Fruit fly (Drosophila melanogaster): Measurements from ENCODE around the gene Akt.

The Akt gene

dm6 chr3R:16151239-16151860 lies 52.3 kb downstream of the Akt start, which contains the start of gene Fer2 (continued):
- no peak for TF ChIP-seq CG8359 (GFP tag; optimal IDR thresholded peaks at IDR 0.05; ENCODE audit: borderline replicate concordance)
- TF ChIP-seq CG11696 (GFP tag; IDR thresholded peaks at IDR 0.05), result no peak

dm6 chr3R:16152369-16152768 lies 53.3 kb downstream of the Akt start:
- TF ChIP-seq gcm (GFP tag; optimal IDR thresholded peaks at IDR 0.05) (no peak), D (optimal IDR thresholded peaks at IDR 0.05) (no peak), D (GFP tag; optimal IDR thresholded peaks at IDR 0.05) (peak; percentile 39), gsb-n (tag; optimal IDR thresholded peaks at IDR 0.05) (peak; percentile 62), Hey (tag; optimal IDR thresholded peaks at IDR 0.05) (peak; percentile 96), pros (GFP tag; optimal IDR thresholded peaks at IDR 0.05) (peak; percentile 53), CG11398 (GFP tag; optimal IDR thresholded peaks at IDR 0.05) (no peak), Hr51 (GFP tag; optimal IDR thresholded peaks at IDR 0.05) (no peak), CG10543 (GFP tag; optimal IDR thresholded peaks at IDR 0.05) (no peak), ewg (GFP tag; optimal IDR thresholded peaks at IDR 0.05) (peak; percentile 8), pnt (GFP tag; optimal IDR thresholded peaks at IDR 0.05) (no peak), trem (tag; optimal IDR thresholded peaks at IDR 0.05) (no peak), PHDP (tag; optimal IDR thresholded peaks at IDR 0.05) (no peak), CG4424 (GFP tag; optimal IDR thresholded peaks at IDR 0.05) (no peak), oc (tag; optimal IDR thresholded peaks at IDR 0.05) (peak; percentile 50), Rx (GFP tag; IDR thresholded peaks at IDR 0.05) (no peak)

dm6 chr3R:16153356-16153905 lies 54.4 kb downstream of the Akt start:
- TF ChIP-seq onecut (GFP tag; IDR thresholded peaks at IDR 0.05), result peak; percentile 65
- TF ChIP-seq CG14441 (GFP tag; IDR thresholded peaks at IDR 0.05), result no peak
- TF ChIP-seq Hey (tag; optimal IDR thresholded peaks at IDR 0.05), result peak; percentile 34
- no peak for TF ChIP-seq CG6813 (GFP tag; optimal IDR thresholded peaks at IDR 0.05)
- no peak for TF ChIP-seq Atf6 (GFP tag; IDR thresholded peaks at IDR 0.05)
- TF ChIP-seq HLH54F (GFP tag; optimal IDR thresholded peaks at IDR 0.05), result no peak
- peak; percentile 48 for TF ChIP-seq pros (GFP tag; optimal IDR thresholded peaks at IDR 0.05)
- TF ChIP-seq Dref (GFP tag; IDR thresholded peaks at IDR 0.05), result 0 out of 2 replicates have a peak, but pooled peaks have one; percentile 22
- no peak for TF ChIP-seq Xbp1 (GFP tag; optimal IDR thresholded peaks at IDR 0.05)
- TF ChIP-seq abd-A (tag; optimal IDR thresholded peaks at IDR 0.05), result peak; percentile 51
- TF ChIP-seq CG17385 (GFP tag; optimal IDR thresholded peaks at IDR 0.05), result no peak
- TF ChIP-seq slbo (GFP tag; IDR thresholded peaks at IDR 0.05), result 0 out of 2 replicates have a peak, but pooled peaks have one; percentile 3
- peak; percentile 18 for TF ChIP-seq oc (tag; optimal IDR thresholded peaks at IDR 0.05)
- 0 out of 2 replicates have a peak, but pooled peaks have one; percentile 29 for TF ChIP-seq toy (GFP tag; IDR thresholded peaks at IDR 0.05)
- peak; percentile 77 for TF ChIP-seq Fer2 (tag; optimal IDR thresholded peaks at IDR 0.05)
- no peak for TF ChIP-seq sens-2 (GFP tag; IDR thresholded peaks at IDR 0.05)
- TF ChIP-seq vnd (GFP tag; IDR thresholded peaks at IDR 0.05; ENCODE audit: partially characterized antibody), result 0 out of 3 replicates have a peak, but pooled peaks have one; percentile 27
- TF ChIP-seq dati (GFP tag; IDR thresholded peaks at IDR 0.05), result no peak
- TF ChIP-seq gsb-n (tag; optimal IDR thresholded peaks at IDR 0.05), result peak; percentile 74

- TF ChIP-seq CG10366 (GFP tag; IDR thresholded peaks at IDR 0.05) (no peak), gem (tag; optimal IDR thresholded peaks at IDR 0.05) (peak; percentile 13), slbo (GFP tag; IDR thresholded peaks at IDR 0.05) (no peak), Oaz (GFP tag; IDR thresholded peaks at IDR 0.05) (no peak), D19A (tag; optimal IDR thresholded peaks at IDR 0.05) (peak; percentile 58), CG2678 (tag; optimal IDR thresholded peaks at IDR 0.05) (peak; percentile 2), Drgx (GFP tag; IDR thresholded peaks at IDR 0.05) (peak; percentile 57), Vsx1 (GFP tag; optimal IDR thresholded peaks at IDR 0.05) (no peak), zen2 (GFP tag; IDR thresholded peaks at IDR 0.05; ENCODE audit: partially characterized antibody) (no peak), CG1603 (tag; optimal IDR thresholded peaks at IDR 0.05) (no peak), D19B (GFP tag; optimal IDR thresholded peaks at IDR 0.05) (no peak), ssp (GFP tag; IDR thresholded peaks at IDR 0.05) (no peak), nom (GFP tag; optimal IDR thresholded peaks at IDR 0.05) (peak; percentile 24), lbe (GFP tag; optimal IDR thresholded peaks at IDR 0.05) (peak; percentile 44)
Measured at dm6 chr3R:16154263-16154662, 55.2 kb downstream of the Akt start.
